Fruit fly (Drosophila melanogaster) whole organism, embryonic: Measurements from ENCODE around the gene Sec24CD.

Source experiments
- BtbVII ChIP-seq: fragments of 200-800 bp; sonication (Bioruptor generic); optimal IDR thresholded peaks from 3 replicates; lab custom pipeline; 2017; ENCODE audit warnings: missing biosample characterization, mild to moderate bottlenecking, missing genetic modification characterization
- C15 ChIP-seq: fragments of 200-800 bp; sonication (Bioruptor generic); IDR thresholded peaks from 3 replicates; pipeline ENCODE4 v1.3.6; 2022; ENCODE audit warnings: missing biosample characterization, missing genetic modification characterization
- CG11398 ChIP-seq: fragments of 200-800 bp; sonication (Bioruptor generic); optimal IDR thresholded peaks from 2 replicates; lab custom pipeline; 2016; ENCODE audit warnings: missing biosample characterization, missing genetic modification characterization
- CG12391 ChIP-seq: fragments of 200-800 bp; sonication (Bioruptor generic); optimal IDR thresholded peaks from 3 replicates; lab custom pipeline; 2018; ENCODE audit warnings: missing biosample characterization, mild to moderate bottlenecking, missing genetic modification characterization, moderate library complexity
- CG13775 ChIP-seq: fragments of 200-800 bp; sonication (Bioruptor generic); optimal IDR thresholded peaks from 3 replicates; lab custom pipeline; 2017; ENCODE audit warnings: missing biosample characterization, mild to moderate bottlenecking, missing genetic modification characterization
- CG15011 ChIP-seq: fragments of 200-800 bp; sonication (Bioruptor generic); optimal IDR thresholded peaks from 3 replicates; lab custom pipeline; 2018; ENCODE audit warnings: missing biosample characterization, mild to moderate bottlenecking, missing genetic modification characterization
- CG15514 ChIP-seq: fragments of 200-800 bp; sonication (Bioruptor generic); optimal IDR thresholded peaks from 3 replicates; lab custom pipeline; 2017; ENCODE audit warnings: missing biosample characterization, missing genetic modification characterization, mild to moderate bottlenecking, moderate library complexity, missing genetic modification reagents
- CG1832 ChIP-seq: fragments of 200-800 bp; sonication (Bioruptor generic); optimal IDR thresholded peaks from 2 replicates; lab custom pipeline; 2017; ENCODE audit warnings: missing biosample characterization, mild to moderate bottlenecking, missing genetic modification characterization, inconsistent platforms
- CG18476 ChIP-seq: fragments of 200-800 bp; sonication (Bioruptor generic); optimal IDR thresholded peaks from 2 replicates; lab custom pipeline; 2016; ENCODE audit warnings: missing biosample characterization, mild to moderate bottlenecking, missing genetic modification characterization
- CG18599 ChIP-seq: fragments of 200-800 bp; sonication (Bioruptor generic); optimal IDR thresholded peaks from 3 replicates; lab custom pipeline; 2017; ENCODE audit warnings: missing biosample characterization, missing genetic modification characterization, mild to moderate bottlenecking, moderate library complexity, missing genetic modification reagents
- CG2889 ChIP-seq: fragments of 200-800 bp; sonication (Bioruptor generic); IDR thresholded peaks from 3 replicates; pipeline ENCODE4 v1.3.6; 2022; ENCODE audit warnings: missing biosample characterization, missing genetic modification characterization
- CG31365 ChIP-seq: fragments of 200-800 bp; sonication (Bioruptor generic); optimal IDR thresholded peaks from 2 replicates; lab custom pipeline; 2018; ENCODE audit warnings: missing biosample characterization, mild to moderate bottlenecking, missing genetic modification characterization
- CG32767 ChIP-seq: fragments of 200-800 bp; sonication (Bioruptor generic); IDR thresholded peaks from 2 replicates; pipeline ENCODE4 v1.3.6; 2022; ENCODE audit warnings: missing biosample characterization, missing genetic modification characterization
- CG3407 ChIP-seq: fragments of 200-800 bp; sonication (Bioruptor generic); optimal IDR thresholded peaks from 2 replicates; lab custom pipeline; 2018; ENCODE audit warnings: missing biosample characterization, mild to moderate bottlenecking, missing genetic modification characterization
- CG34224 ChIP-seq: fragments of 200-800 bp; sonication (Bioruptor generic); IDR thresholded peaks from 3 replicates; pipeline ENCODE4 v1.3.6; 2022; ENCODE audit warnings: missing biosample characterization, missing genetic modification characterization; ENCODE audit not compliant: partially characterized antibody
- CG42726 ChIP-seq: fragments of 200-800 bp; sonication (Bioruptor generic); IDR thresholded peaks from 2 replicates; pipeline ENCODE4 v1.3.6; 2022; ENCODE audit warnings: missing biosample characterization, missing genetic modification characterization; ENCODE audit not compliant: partially characterized antibody
- CG4707 ChIP-seq: fragments of 200-800 bp; sonication (Bioruptor generic); optimal IDR thresholded peaks from 2 replicates; lab custom pipeline; 2018; ENCODE audit warnings: missing biosample characterization, mild to moderate bottlenecking, missing genetic modification characterization, moderate library complexity
- CG7786 ChIP-seq: fragments of 200-800 bp; sonication (Bioruptor generic); optimal IDR thresholded peaks from 2 replicates; lab custom pipeline; 2016; ENCODE audit warnings: missing biosample characterization, missing genetic modification characterization
- CG8089 ChIP-seq: fragments of 200-800 bp; sonication (Bioruptor generic); optimal IDR thresholded peaks from 3 replicates; lab custom pipeline; 2016; ENCODE audit warnings: missing biosample characterization, missing genetic modification characterization
- CG9727 ChIP-seq: fragments of 200-800 bp; sonication (Bioruptor generic); optimal IDR thresholded peaks from 3 replicates; lab custom pipeline; 2017; ENCODE audit warnings: missing biosample characterization, mild to moderate bottlenecking, missing genetic modification characterization
- CG9876 ChIP-seq: fragments of 200-800 bp; sonication (Bioruptor generic); optimal IDR thresholded peaks from 2 replicates; lab custom pipeline; 2016; ENCODE audit warnings: missing biosample characterization, missing genetic modification characterization
- Elba2 ChIP-seq: fragments of 200-800 bp; sonication (Bioruptor generic); optimal IDR thresholded peaks from 3 replicates; lab custom pipeline; 2016; ENCODE audit warnings: missing biosample characterization, missing genetic modification characterization
- H15 ChIP-seq: fragments of 200-800 bp; sonication (Bioruptor generic); IDR thresholded peaks from 3 replicates; pipeline ENCODE4 v1.3.6; 2022; ENCODE audit warnings: missing biosample characterization, missing genetic modification characterization
- HLH54F ChIP-seq: fragments of 200-800 bp; sonication (Bioruptor generic); optimal IDR thresholded peaks from 3 replicates; lab custom pipeline; 2016; ENCODE audit warnings: missing biosample characterization, missing genetic modification characterization
- Hand ChIP-seq: fragments of 200-800 bp; sonication (Bioruptor generic); optimal IDR thresholded peaks from 2 replicates; lab custom pipeline; 2017; ENCODE audit warnings: mild to moderate bottlenecking, missing biosample characterization, missing genetic modification reagents, missing genetic modification characterization
- HmgD ChIP-seq: fragments of 200-800 bp; sonication (Bioruptor generic); optimal IDR thresholded peaks from 3 replicates; lab custom pipeline; 2016; ENCODE audit warnings: missing biosample characterization, missing genetic modification characterization
- Hr3 ChIP-seq: fragments of 200-800 bp; sonication (Bioruptor generic); optimal IDR thresholded peaks from 3 replicates; lab custom pipeline; 2016; ENCODE audit warnings: missing biosample characterization, missing genetic modification characterization
- Hr51 ChIP-seq, 2 experiments: fragments of 200-800 bp; sonication (Bioruptor generic); optimal IDR thresholded peaks; 2 replicates in 1 of 2; 3 replicates in 1 of 2; lab custom pipeline; 2016 to 2018; ENCODE audit warnings: missing biosample characterization in 2 of 2, missing genetic modification characterization in 2 of 2, mild to moderate bottlenecking in 1 of 2, moderate library complexity in 1 of 2
- Jarid2 ChIP-seq: fragments of 200-800 bp; sonication (Bioruptor generic); optimal IDR thresholded peaks from 3 replicates; lab custom pipeline; 2017; ENCODE audit warnings: mild to moderate bottlenecking, missing biosample characterization, missing genetic modification reagents, missing genetic modification characterization
- Kr ChIP-seq: fragments of 200-800 bp; sonication (Bioruptor generic); optimal IDR thresholded peaks from 2 replicates; lab custom pipeline; 2017; ENCODE audit warnings: missing biosample characterization, mild to moderate bottlenecking, missing genetic modification characterization
- Scr ChIP-seq: fragments of 200-800 bp; sonication (Bioruptor generic); IDR thresholded peaks from 2 replicates; pipeline ENCODE4 v1.3.6; 2022; ENCODE audit warnings: missing biosample characterization, missing genetic modification characterization; ENCODE audit not compliant: partially characterized antibody
- Side ChIP-seq: fragments of 200-800 bp; sonication (Bioruptor generic); optimal IDR thresholded peaks from 2 replicates; lab custom pipeline; 2016; ENCODE audit warnings: missing biosample characterization, missing genetic modification characterization
- Six4 ChIP-seq: fragments of 200-800 bp; sonication (Bioruptor generic); optimal IDR thresholded peaks from 2 replicates; lab custom pipeline; 2016; ENCODE audit warnings: missing biosample characterization, missing genetic modification characterization
- Taf1 ChIP-seq: fragments of 200-800 bp; sonication (Bioruptor generic); IDR thresholded peaks from 2 replicates; pipeline ENCODE4 v1.3.6; 2022; ENCODE audit warnings: missing biosample characterization, missing genetic modification characterization
- az2 ChIP-seq: fragments of 200-800 bp; sonication (Bioruptor generic); optimal IDR thresholded peaks from 3 replicates; lab custom pipeline; 2016; ENCODE audit warnings: missing biosample characterization, missing genetic modification characterization
- cad ChIP-seq: fragments of >200 bp; optimal IDR thresholded peaks from 2 replicates; lab custom pipeline; 2017; ENCODE audit warnings: missing biosample characterization, missing genetic modification characterization
- chm ChIP-seq: fragments of 200-800 bp; sonication (Bioruptor generic); IDR thresholded peaks from 2 replicates; pipeline ENCODE4 v1.3.6; 2022; ENCODE audit warnings: missing biosample characterization, missing genetic modification characterization
- cwo ChIP-seq: fragments of 200-800 bp; sonication (Bioruptor generic); optimal IDR thresholded peaks from 3 replicates; lab custom pipeline; 2017; ENCODE audit warnings: missing biosample characterization, missing genetic modification characterization, mild to moderate bottlenecking, moderate library complexity, missing genetic modification reagents
- dmrt99B ChIP-seq: fragments of 200-800 bp; sonication (Bioruptor generic); optimal IDR thresholded peaks from 2 replicates; lab custom pipeline; 2018; ENCODE audit warnings: missing biosample characterization, mild to moderate bottlenecking, missing genetic modification characterization, moderate library complexity
- eve ChIP-seq, 2 experiments: fragments of >200 bp; optimal IDR thresholded peaks; 2 replicates each; lab custom pipeline; 2017; ENCODE audit warnings: missing biosample characterization in 2 of 2, missing genetic modification characterization in 2 of 2
- ewg ChIP-seq: fragments of 200-800 bp; sonication (Bioruptor generic); optimal IDR thresholded peaks from 3 replicates; lab custom pipeline; 2017; ENCODE audit warnings: mild to moderate bottlenecking, missing biosample characterization, missing genetic modification reagents, missing genetic modification characterization
- grau ChIP-seq: fragments of 200-800 bp; optimal IDR thresholded peaks from 3 replicates; lab custom pipeline; 2019; ENCODE audit warnings: missing biosample characterization, mild to moderate bottlenecking, missing genetic modification characterization, moderate library complexity
- gro ChIP-seq: fragments of 200-800 bp; sonication (Bioruptor generic); optimal IDR thresholded peaks from 2 replicates; lab custom pipeline; 2016; ENCODE audit warnings: missing biosample characterization, missing genetic modification characterization
- kni ChIP-seq: fragments of 200-800 bp; sonication (Bioruptor generic); optimal IDR thresholded peaks from 3 replicates; lab custom pipeline; 2017; ENCODE audit warnings: mild to moderate bottlenecking, missing biosample characterization, missing genetic modification reagents, missing genetic modification characterization
- lmd ChIP-seq: fragments of 200-800 bp; sonication (Bioruptor generic); IDR thresholded peaks from 2 replicates; pipeline ENCODE4 v1.3.6; 2022; ENCODE audit warnings: missing biosample characterization, missing genetic modification characterization
- pzg ChIP-seq: fragments of 200-800 bp; sonication (Bioruptor generic); optimal IDR thresholded peaks from 3 replicates; lab custom pipeline; 2018; ENCODE audit warnings: missing biosample characterization, mild to moderate bottlenecking, missing genetic modification characterization, moderate library complexity
- salm ChIP-seq: fragments of 200-800 bp; sonication (Bioruptor generic); optimal IDR thresholded peaks from 2 replicates; lab custom pipeline; 2018; ENCODE audit warnings: missing biosample characterization, mild to moderate bottlenecking, missing genetic modification characterization
- sim ChIP-seq: fragments of 200-800 bp; sonication (Bioruptor generic); IDR thresholded peaks from 2 replicates; pipeline ENCODE4 v1.3.6; 2022; ENCODE audit warnings: missing biosample characterization, missing genetic modification characterization
- sqz ChIP-seq: fragments of 200-800 bp; sonication (Bioruptor generic); optimal IDR thresholded peaks from 3 replicates; lab custom pipeline; 2018; ENCODE audit warnings: missing biosample characterization, mild to moderate bottlenecking, missing genetic modification characterization
- tap ChIP-seq: fragments of 200-800 bp; optimal IDR thresholded peaks from 3 replicates; lab custom pipeline; 2019; ENCODE audit warnings: missing biosample characterization, mild to moderate bottlenecking, missing genetic modification characterization, moderate library complexity
- ttk ChIP-seq: fragments of 200-800 bp; sonication (Bioruptor generic); IDR thresholded peaks from 2 replicates; pipeline ENCODE4 v2.1.2; 2022; ENCODE audit warnings: missing biosample characterization, missing genetic modification characterization

Sec24CD gene

DNA sequence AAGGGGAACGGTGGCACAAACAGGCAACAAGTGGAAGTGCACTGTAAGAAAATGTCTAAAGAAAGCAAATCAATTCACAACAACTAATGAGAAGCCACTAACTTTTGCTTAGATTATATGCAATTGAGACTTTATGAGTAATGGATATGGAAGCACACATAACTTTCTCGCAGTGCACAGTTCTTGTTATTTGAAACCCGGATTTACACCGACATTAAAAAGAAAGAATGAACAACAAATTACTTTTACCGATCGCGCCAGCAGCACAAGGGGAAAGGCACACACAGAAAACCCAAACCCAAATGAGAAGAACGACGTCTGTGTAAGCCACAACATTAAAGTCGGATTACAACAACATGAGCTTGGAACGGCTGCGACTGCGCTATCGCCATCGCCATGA, 47.5 kb downstream of the Sec24CD start (continued):
- TF ChIP-seq CG34224 (GFP tag; lab: Robert Waterston, UW) (no peak), HLH54F (GFP tag; lab: Kevin White, UChicago) (no peak), Elba2 (GFP tag; lab: Kevin White, UChicago) (no peak), CG4707 (peak; percentile 42), CG11398 (GFP tag; lab: Kevin White, UChicago) (peak; percentile 47), CG1832 (GFP tag; lab: Kevin White, UChicago) (no peak), CG12391 (tag; lab: Kevin White, UChicago) (peak; percentile 77), Kr (GFP tag; lab: Kevin White, UChicago) (no peak), Taf1 (GFP tag; lab: Robert Waterston, UW) (no peak), CG9727 (peak; percentile 76), CG15011 (GFP tag; lab: Kevin White, UChicago) (peak; percentile 25), Hand (GFP tag; lab: Kevin White, UChicago) (no peak), pzg (GFP tag; lab: Kevin White, UChicago) (no peak), CG13775 (GFP tag; lab: Kevin White, UChicago) (peak; percentile 75), az2 (peak; percentile 78), cwo (GFP tag; lab: Kevin White, UChicago) (no peak), gro (GFP tag; lab: Kevin White, UChicago) (no peak), CG42726 (GFP tag; lab: Robert Waterston, UW) (no peak), Hr51 (GFP tag; optimal IDR thresholded peaks at IDR 0.05; lab: Kevin White, UChicago) (peak in 1 of 2 experiments; percentile 27), CG2889 (GFP tag; lab: Robert Waterston, UW) (no peak), CG32767 (no peak), ttk (no peak; the same call in 1 of the 2 replicates), CG18599 (GFP tag; lab: Kevin White, UChicago) (no peak), grau (peak; percentile 53), CG7786 (GFP tag; lab: Kevin White, UChicago) (peak; percentile 20), CG9876 (GFP tag; lab: Kevin White, UChicago) (peak; percentile 54), Side (peak; percentile 67), CG8089 (GFP tag; lab: Kevin White, UChicago) (peak; percentile 75), cad (GFP tag; lab: Kevin White, UChicago) (no peak), CG18476 (GFP tag; lab: Kevin White, UChicago) (peak; percentile 40), Jarid2 (GFP tag; lab: Kevin White, UChicago) (no peak), kni (peak; percentile 68), HmgD (GFP tag; lab: Kevin White, UChicago) (no peak), BtbVII (GFP tag; lab: Kevin White, UChicago) (no peak), ewg (peak; percentile 42), Six4 (GFP tag; lab: Kevin White, UChicago) (peak; percentile 79), eve (GFP tag; optimal IDR thresholded peaks at IDR 0.05; lab: Kevin White, UChicago) (no peak), lmd (GFP tag; lab: Robert Waterston, UW) (peak; percentile 53), Scr (no peak), sqz (GFP tag; lab: Kevin White, UChicago) (peak; percentile 37), dmrt99B (tag; lab: Kevin White, UChicago) (peak; percentile 56), salm (tag; lab: Kevin White, UChicago) (no peak), sim (GFP tag; lab: Robert Waterston, UW) (peak; percentile 78), C15 (GFP tag; lab: Robert Waterston, UW) (no peak), CG3407 (GFP tag; lab: Kevin White, UChicago) (peak; percentile 76), H15 (GFP tag; lab: Robert Waterston, UW) (peak; percentile 72), tap (tag; lab: Kevin White, UChicago) (peak; percentile 4), CG15514 (GFP tag; lab: Kevin White, UChicago) (no peak), CG31365 (tag; lab: Kevin White, UChicago) (peak; percentile 14), chm (peak; percentile 83; the same call in 1 of the 2 replicates), Hr3 (GFP tag; lab: Kevin White, UChicago) (peak; percentile 56)
